Worm (Caenorhabditis elegans): ENCODE data around the gene F23F1.5.

- TF ChIP-seq lsy-2 (tag; optimal IDR thresholded peaks at IDR 0.05) (no peak), ama-1 (optimal IDR thresholded peaks at IDR 0.05) (no peak), spr-1 (tag; optimal IDR thresholded peaks at IDR 0.05) (no peak), skn-1 (tag; optimal IDR thresholded peaks at IDR 0.05) (no peak), saeg-2 (GFP tag; IDR thresholded peaks at IDR 0.05) (no peak), F26F4.8 (GFP tag; conservative IDR thresholded peaks at IDR 0.05) (no peak), lim-7 (GFP tag; IDR thresholded peaks at IDR 0.05) (no peak), lin-38 (GFP tag; IDR thresholded peaks at IDR 0.05) (no peak), unc-130 (GFP tag; optimal IDR thresholded peaks at IDR 0.05) (no peak), nhr-28 (tag; optimal IDR thresholded peaks at IDR 0.05) (no peak)
Observed at ce11 chrII:12685-13084, 18.7 kb downstream of the F23F1.5 start, which contains the start of gene best-3.

All from whole organism, L4 larva.